Worm (Caenorhabditis elegans): ENCODE data around the gene his-69.

ce11 chrIII:4107227-4107626 lies 48.7 kb upstream of the his-69 start:
- TF ChIP-seq him-1 (tag; optimal IDR thresholded peaks at IDR 0.05), result no peak
- TF ChIP-seq W03F9.2 (tag; optimal IDR thresholded peaks at IDR 0.05), result no peak
